Worm (Caenorhabditis elegans): ENCODE data around the gene rpl-11.2.

The rpl-11.2 gene

DNA sequence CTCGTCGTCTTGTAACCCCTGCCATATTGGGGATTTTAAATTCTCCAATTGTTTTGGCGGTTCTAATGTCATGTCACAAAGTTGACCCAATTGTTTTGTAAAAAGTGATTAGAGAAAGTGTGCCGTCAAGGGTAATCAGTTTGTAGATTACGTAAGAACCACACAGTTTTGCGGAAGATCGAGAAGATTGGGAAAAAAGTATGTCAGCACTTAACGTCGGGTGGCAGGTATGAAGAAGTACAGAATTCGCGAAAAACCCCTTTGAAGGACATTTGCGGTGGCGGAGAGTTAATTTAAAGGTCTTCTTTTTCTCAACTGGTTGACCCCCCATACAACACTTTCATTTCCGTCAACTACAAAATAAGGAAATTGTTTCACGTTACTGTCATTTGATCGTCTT is 34.0 kb downstream of the rpl-11.2 start:
- TF ChIP-seq unc-62 (GFP tag; optimal IDR thresholded peaks at IDR 0.05): no peak

DNA sequence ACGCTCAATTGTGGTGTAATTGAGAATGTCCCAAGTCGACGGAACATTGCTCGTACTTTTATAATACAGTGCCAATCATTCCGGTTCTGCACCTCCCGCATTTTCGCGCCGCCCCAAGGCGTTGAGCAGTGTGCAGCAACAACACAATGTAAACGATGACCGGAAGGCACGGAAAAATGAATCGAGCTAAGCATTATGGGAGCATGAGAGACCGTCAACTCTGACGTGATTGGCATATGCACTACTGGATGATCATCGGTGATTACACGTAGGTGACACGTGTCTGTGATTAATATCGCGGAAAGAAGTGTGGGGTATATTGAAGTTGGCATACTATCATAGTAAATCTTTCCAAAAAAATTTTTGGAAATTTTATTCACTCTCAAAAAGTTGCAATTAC is 37.5 kb downstream of the rpl-11.2 start, which contains the start of gene T24C12.4:
T24C12.4 (minus strand) TSS at position 101 of the 400 bp plus-strand sequence.
- TF ChIP-seq unc-62 (GFP tag; optimal IDR thresholded peaks at IDR 0.05): no peak

ce11 chrX:2203760-2204159 is 38.7 kb downstream of the rpl-11.2 start, which contains the start of gene T24C12.3:
Gene T24C12.3 (minus strand): TSS chrX:2203893.
- no peak for TF ChIP-seq unc-62 (GFP tag; optimal IDR thresholded peaks at IDR 0.05)

DNA sequence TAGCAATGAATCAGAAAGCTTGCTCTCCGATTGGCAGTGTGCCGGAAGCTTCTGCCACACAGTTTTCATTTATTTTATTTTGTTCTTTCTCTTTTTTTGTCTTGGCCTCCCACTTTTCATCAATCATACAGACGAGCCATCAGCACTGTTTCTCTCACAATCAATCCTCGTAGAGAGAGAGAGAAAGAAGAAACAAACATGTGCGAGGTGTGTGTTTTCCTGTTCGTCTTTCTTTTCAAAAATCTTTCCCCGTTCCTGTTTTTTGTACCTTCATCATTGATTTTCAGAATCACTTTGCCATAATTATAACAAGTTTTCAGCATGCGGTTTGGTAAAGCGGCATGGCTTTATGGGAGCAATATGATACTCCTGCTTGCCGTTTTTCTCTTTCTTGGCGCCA is 43.3 kb downstream of the rpl-11.2 start, which contains the start of gene T24C12.1:
T24C12.1 (plus strand) TSS at position 301 of the 400 bp plus-strand sequence.
- TF ChIP-seq unc-62 (GFP tag; optimal IDR thresholded peaks at IDR 0.05): no peak

DNA sequence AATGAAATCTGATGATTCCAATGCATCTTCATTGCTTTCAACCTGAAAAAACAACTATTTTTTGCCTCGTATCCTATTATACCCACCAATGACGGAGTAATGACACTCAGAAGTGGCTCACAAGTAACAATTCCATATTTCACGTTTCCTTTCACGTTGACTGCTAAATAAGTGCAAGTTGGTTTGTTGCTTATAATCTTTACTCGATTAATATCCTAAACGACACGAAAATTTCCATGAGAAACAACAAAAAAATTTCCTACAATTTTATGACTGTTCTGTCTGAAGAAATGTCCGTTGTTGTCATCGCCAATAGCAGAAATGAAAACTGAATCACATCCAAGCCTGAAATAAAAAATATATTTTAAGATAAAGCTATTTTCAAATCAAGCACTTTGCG is 45.0 kb downstream of the rpl-11.2 start:
- no peak for TF ChIP-seq unc-62 (GFP tag; optimal IDR thresholded peaks at IDR 0.05)

DNA sequence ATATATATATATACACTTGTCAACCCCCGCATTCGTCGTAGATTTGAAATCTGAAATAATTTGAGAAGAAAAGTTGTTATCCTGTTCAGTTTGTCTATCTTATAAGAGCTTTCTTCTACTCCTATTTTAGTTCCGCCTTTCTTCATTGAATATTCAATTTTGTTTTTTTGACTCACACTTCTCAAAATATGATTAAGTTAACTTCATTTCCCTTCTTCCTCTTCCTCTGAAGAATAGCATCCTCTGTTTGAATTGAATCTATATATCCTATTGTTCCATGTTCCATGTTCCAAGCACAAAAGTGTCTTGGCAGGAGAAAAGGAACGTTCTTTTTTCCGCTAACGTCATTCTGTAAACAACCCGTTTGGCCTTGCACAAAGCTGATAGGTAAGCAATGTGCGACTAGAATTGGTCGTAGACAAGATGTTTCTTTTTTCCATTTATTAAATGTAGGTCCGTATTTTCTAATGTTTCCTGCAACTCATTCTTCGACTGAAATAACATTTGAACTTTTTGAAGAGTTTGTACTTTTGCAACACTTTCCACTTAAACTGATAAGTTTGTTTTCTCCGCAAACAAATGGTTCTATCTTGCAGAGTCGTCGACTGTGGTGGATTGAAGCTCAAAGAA is 50.4 kb downstream of the rpl-11.2 start, which contains the start of gene gap-1:
gap-1 (plus strand) TSS at position 580 of the 630 bp plus-strand sequence.
- no peak for TF ChIP-seq unc-62 (GFP tag; optimal IDR thresholded peaks at IDR 0.05)

Data from whole organism, dauer.